Fruit fly (Drosophila melanogaster) whole organism: ENCODE results near the gene MagR.

ENCODE experiments used
- CG8478 ChIP-seq: fragments of >200 bp; optimal IDR thresholded peaks from 2 replicates; lab custom pipeline; 2018; ENCODE audit warnings: inconsistent platforms
- Dll ChIP-seq: fragments of >200 bp; optimal IDR thresholded peaks from 2 replicates; lab custom pipeline; 2017
- EcR ChIP-seq, 2 experiments: fragments of >200 bp; optimal IDR thresholded peaks; 2 replicates each; lab custom pipeline; 2017; ENCODE audit warnings: missing biosample characterization in 2 of 2, missing genetic modification characterization in 2 of 2, missing genetic modification reagents in 2 of 2
- pan ChIP-seq: fragments of >200 bp; optimal IDR thresholded peaks from 2 replicates; lab custom pipeline; 2017
- psq ChIP-seq: fragments of >200 bp; optimal IDR thresholded peaks from 2 replicates; lab custom pipeline; 2017
- usp ChIP-seq: fragments of >200 bp; optimal IDR thresholded peaks from 2 replicates; lab custom pipeline; 2017; ENCODE audit warnings: missing biosample characterization, missing genetic modification characterization, mixed read lengths

Gene MagR

DNA sequence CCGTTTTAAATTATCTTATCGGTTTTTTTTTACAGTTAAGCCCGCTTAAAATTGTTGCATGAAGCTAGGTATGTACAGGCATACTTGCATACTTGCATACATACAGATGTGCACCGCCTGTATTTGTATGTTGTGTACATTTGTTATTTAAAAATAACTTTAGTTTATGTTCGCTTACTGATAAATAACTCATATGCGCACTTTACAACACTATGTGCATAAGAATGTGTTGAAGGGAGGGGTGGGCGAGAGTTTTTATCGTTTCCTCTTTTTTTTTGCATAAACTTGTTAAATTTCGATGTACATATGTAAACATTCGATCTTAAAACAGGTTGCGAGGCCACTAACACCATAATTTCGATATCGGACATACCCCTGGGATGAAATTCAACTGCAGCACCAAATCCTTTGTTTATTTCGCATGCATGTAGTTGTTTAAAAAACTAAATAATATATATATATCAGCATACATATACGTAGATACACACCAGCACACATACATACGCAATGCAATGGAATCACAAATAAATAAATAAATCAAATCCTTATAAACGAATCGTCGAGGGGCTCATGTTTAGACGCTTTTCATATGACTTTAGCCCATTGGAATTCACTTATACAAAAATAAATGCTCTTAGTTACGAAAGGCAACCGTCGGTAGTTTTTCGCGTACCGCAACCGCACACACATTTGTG lies 25.8 kb downstream of the MagR start:
- TF ChIP-seq Dll (lab: Kevin White, UChicago): no peak
- peak; percentile 32 for TF ChIP-seq pan (lab: Kevin White, UChicago)

DNA sequence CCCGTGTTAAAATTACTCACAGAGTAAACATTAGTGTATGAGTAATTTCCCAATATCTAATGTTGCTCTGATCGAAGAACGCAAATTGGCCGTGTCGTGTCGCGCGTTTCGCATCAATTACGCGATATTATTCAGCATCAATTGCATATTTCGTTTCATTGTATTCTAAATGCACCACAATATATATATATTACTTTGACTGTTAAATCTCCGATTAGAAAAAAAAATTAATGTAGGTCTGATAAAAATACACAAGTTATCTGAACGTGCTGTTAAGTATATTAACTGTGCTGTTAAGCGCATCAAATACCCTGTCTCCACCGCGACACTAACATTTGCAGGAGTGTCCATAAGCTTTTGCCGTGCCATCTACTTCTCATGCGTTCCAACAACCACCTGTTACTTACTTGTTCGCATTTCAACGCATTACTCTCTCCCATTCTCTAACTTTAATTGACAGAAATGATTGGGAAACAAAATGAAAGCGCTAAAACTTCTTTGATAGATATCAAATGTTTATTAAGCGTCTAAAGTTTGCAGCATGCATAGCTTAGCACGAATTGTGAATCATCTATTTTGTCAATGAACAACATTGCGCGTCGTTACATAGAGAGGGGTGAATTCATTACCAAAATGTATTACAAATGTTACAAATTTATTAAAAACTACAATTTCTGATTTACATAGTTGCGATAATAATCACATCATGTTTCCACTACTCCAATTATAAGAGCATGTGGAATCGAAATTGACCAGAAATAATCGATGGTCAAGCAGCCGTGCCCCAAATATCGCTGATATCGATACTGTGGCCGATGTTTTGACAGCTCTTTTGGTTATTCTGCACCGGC lies 26.6 kb downstream of the MagR start, which contains the start of the genes Graf and mRpL3:
Graf (minus strand) TSS at position 287 of the 851 bp plus-strand sequence.
mRpL3 (plus strand) TSS at position 802 of the 851 bp plus-strand sequence.
- TF ChIP-seq pan (lab: Kevin White, UChicago): no peak
- no peak for TF ChIP-seq usp (GFP tag; lab: Kevin White, UChicago)
- no peak for TF ChIP-seq EcR (GFP tag; optimal IDR thresholded peaks at IDR 0.05; lab: Kevin White, UChicago)
- no peak for TF ChIP-seq CG8478 (lab: Kevin White, UChicago)
- no peak for TF ChIP-seq psq (lab: Kevin White, UChicago)
- TF ChIP-seq Dll (lab: Kevin White, UChicago): no peak

DNA sequence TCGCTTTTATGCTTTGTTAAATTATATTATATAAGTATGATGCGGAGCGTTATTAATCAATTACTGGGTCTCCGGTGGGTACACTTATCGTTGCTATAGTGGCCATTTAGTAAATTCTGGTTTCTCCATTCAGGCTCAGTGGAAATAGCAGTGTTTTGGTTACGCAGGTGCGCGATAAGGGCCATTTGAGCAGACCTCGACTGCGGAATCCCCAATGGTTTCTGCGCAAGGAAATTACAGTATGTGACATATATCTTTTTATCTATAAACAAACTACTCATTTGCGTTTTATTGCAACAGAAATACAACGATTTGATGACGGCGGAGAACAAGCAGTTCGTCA lies 27.2 kb downstream of the MagR start:
- TF ChIP-seq EcR (GFP tag; optimal IDR thresholded peaks at IDR 0.05; lab: Kevin White, UChicago) (no peak), CG8478 (lab: Kevin White, UChicago) (no peak), psq (lab: Kevin White, UChicago) (no peak), usp (GFP tag; lab: Kevin White, UChicago) (no peak), pan (lab: Kevin White, UChicago) (no peak), Dll (lab: Kevin White, UChicago) (no peak)

DNA sequence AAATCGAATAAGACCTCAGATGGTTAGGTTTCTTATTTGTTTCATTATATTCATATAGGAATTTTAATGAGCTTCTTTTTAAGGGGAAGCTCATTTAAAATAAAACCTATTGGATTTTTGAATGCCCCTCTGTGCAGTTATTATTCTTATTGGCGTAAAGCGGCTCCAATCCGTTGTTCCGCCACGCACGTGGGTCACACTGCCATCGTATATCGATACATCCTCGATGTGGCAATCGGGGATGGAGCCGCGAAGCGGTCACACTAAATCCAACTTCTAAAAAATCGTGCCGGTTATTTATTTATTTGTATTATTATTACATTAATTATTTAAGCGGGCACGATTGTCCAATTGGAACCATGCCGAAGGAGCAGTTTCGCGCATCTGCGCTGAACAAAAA lies 28.7 kb downstream of the MagR start, which contains the start of gene Polr3A:
Polr3A (plus strand) TSS at position 234 of the 400 bp plus-strand sequence.
- no peak for TF ChIP-seq pan (lab: Kevin White, UChicago)
- no peak for TF ChIP-seq usp (GFP tag; lab: Kevin White, UChicago)
- TF ChIP-seq psq (lab: Kevin White, UChicago): no peak
- no peak for TF ChIP-seq EcR (GFP tag; optimal IDR thresholded peaks at IDR 0.05; lab: Kevin White, UChicago)
- no peak for TF ChIP-seq Dll (lab: Kevin White, UChicago)
- TF ChIP-seq CG8478 (lab: Kevin White, UChicago): no peak

DNA sequence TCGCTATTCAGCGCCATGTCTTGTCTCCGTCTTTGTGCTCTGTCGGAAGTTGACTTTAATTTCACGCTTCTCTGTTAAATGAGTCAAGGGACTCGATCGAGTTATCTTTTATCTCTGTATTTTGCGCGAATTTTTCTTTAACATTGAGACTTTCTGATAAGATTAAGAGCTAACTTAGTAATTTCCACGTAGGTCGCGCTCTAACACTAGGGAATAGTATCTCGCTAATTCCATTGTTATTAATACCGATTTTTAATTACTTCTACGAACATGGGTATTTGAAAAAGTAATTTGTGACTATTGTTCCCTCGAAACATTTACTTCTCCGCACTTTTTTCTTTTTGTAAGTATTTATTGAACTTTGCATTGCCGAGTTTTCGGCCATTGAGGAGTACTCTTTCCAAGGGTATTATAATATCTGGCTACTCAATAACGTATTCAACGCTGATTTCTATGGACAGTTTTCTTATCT lies 32.4 kb downstream of the MagR start, which contains the start of gene CG8952:
CG8952 (minus strand) TSS at position 51 of the 472 bp plus-strand sequence.
- TF ChIP-seq EcR (GFP tag; optimal IDR thresholded peaks at IDR 0.05; lab: Kevin White, UChicago): no peak
- TF ChIP-seq Dll (lab: Kevin White, UChicago): no peak
- TF ChIP-seq usp (GFP tag; lab: Kevin White, UChicago): no peak
- no peak for TF ChIP-seq CG8478 (lab: Kevin White, UChicago)
- TF ChIP-seq pan (lab: Kevin White, UChicago): no peak
- no peak for TF ChIP-seq psq (lab: Kevin White, UChicago)

DNA sequence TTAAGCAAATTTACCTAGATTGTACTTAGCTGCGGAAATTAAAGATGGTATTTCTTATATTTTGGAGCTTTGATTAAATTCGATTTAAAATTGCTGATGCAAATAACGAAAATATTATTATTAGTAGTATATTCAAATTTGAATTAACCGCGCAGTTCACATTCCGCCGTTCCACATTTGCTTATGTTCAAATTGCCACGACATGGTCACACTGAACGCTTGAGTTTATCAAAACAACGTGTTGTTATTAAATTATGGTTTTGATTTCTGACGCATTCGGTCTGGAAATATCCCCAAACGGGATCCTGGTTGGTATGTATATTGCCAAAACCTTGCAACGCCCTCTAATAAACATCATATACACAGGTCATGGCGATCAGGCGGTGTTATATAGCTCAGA lies 35.4 kb downstream of the MagR start, which contains the start of gene CG33172:
CG33172 (plus strand) TSS at position 208 of the 400 bp plus-strand sequence.
- TF ChIP-seq pan (lab: Kevin White, UChicago) (no peak), Dll (lab: Kevin White, UChicago) (no peak), psq (lab: Kevin White, UChicago) (no peak), usp (GFP tag; lab: Kevin White, UChicago) (no peak)

DNA sequence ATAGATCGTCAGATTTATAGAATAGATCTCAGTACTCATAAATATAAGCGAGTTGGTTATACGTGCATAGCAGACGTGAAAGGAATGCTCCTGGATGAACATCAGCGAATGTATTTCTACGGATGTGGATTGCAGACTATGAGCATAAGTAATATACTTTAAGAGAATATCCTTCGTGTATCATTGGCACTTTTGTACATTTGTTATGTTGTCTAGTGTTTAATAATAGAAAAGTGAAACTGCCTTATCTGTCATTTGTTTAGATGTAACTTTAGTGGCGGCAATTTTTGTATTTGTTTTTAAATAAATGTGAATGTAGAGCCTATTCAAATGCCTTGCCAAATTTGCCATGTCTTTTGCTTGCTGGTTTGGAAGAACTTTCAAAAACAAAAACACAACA lies 38.6 kb downstream of the MagR start, which contains the start of gene CG43672:
CG43672 (plus strand) TSS at position 301 of the 400 bp plus-strand sequence.
- TF ChIP-seq usp (GFP tag; lab: Kevin White, UChicago) (no peak), pan (lab: Kevin White, UChicago) (no peak), CG8478 (lab: Kevin White, UChicago) (no peak), EcR (GFP tag; optimal IDR thresholded peaks at IDR 0.05; lab: Kevin White, UChicago) (no peak), Dll (lab: Kevin White, UChicago) (no peak), psq (lab: Kevin White, UChicago) (no peak)

DNA sequence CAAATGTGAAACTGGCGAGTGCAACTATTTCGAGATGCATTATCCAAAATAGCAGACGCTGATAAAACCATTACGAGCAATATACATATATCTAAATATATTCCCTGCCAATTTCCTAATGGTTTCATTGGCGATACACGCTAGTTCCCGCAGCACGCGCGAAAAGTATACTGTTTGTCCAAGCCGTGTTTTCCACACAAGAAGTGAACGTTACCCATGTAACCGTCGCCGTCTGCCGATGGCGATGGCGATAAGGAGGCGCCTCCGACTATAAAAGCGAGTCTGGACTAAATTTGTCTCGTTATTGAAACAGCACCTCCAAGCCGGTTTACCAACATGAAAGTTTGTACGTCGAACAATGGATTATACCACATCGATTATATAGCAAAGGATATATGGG lies 44.8 kb downstream of the MagR start, which contains the start of gene CG43673:
CG43673 (plus strand) TSS at position 301 of the 400 bp plus-strand sequence.
- no peak for TF ChIP-seq pan (lab: Kevin White, UChicago)
- TF ChIP-seq EcR (GFP tag; optimal IDR thresholded peaks at IDR 0.05; lab: Kevin White, UChicago): no peak
- TF ChIP-seq Dll (lab: Kevin White, UChicago): no peak
- no peak for TF ChIP-seq usp (GFP tag; lab: Kevin White, UChicago)
- no peak for TF ChIP-seq psq (lab: Kevin White, UChicago)
- no peak for TF ChIP-seq CG8478 (lab: Kevin White, UChicago)

DNA sequence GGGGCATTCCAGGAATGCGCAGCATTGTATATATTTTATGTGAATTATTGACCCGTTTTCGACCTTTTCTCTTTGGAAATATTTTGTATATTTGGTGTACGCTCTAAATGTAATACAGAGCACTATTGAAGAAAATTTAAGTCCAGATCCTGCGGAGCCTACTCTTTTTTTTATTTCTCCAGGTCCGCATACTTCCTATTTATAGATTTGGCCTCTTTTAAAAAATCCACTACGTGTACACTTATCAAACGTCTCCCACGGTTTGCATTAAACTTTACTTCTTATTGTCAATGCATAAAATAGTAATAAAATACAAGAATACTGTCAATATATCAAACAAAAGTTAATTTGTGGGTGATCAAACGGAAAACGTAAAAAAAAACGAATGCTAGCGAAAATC lies 49.5 kb downstream of the MagR start, which contains the start of gene Efhc1.1:
Efhc1.1 (minus strand) TSS at position 101 of the 400 bp plus-strand sequence.
- TF ChIP-seq EcR (GFP tag; optimal IDR thresholded peaks at IDR 0.05; lab: Kevin White, UChicago) (no peak), pan (lab: Kevin White, UChicago) (no peak), psq (lab: Kevin White, UChicago) (no peak), CG8478 (lab: Kevin White, UChicago) (no peak), usp (GFP tag; lab: Kevin White, UChicago) (no peak), Dll (lab: Kevin White, UChicago) (no peak)
